Fruit fly (Drosophila melanogaster) whole organism, embryonic: ENCODE measurements around the gene APC4.

ENCODE experiments used
- ATbp ChIP-seq: fragments of 200-800 bp; sonication (Bioruptor generic); optimal IDR thresholded peaks from 2 replicates; lab custom pipeline; 2017; ENCODE audit warnings: missing biosample characterization, mild to moderate bottlenecking, missing genetic modification characterization, missing genetic modification reagents
- CG10654 ChIP-seq: fragments of 200-800 bp; sonication (Bioruptor generic); optimal IDR thresholded peaks from 2 replicates; lab custom pipeline; 2016; ENCODE audit warnings: missing biosample characterization, missing genetic modification characterization
- CG11723 ChIP-seq: fragments of 200-800 bp; sonication (Bioruptor generic); optimal IDR thresholded peaks from 2 replicates; lab custom pipeline; 2017; ENCODE audit warnings: missing biosample characterization, mild to moderate bottlenecking, missing genetic modification characterization
- CG13296 ChIP-seq: fragments of 200-800 bp; sonication (Bioruptor generic); optimal IDR thresholded peaks from 3 replicates; lab custom pipeline; 2018; ENCODE audit warnings: missing biosample characterization, mild to moderate bottlenecking, missing genetic modification characterization
- CG13624 ChIP-seq: fragments of 200-800 bp; sonication (Bioruptor generic); optimal IDR thresholded peaks from 2 replicates; lab custom pipeline; 2016; ENCODE audit warnings: missing biosample characterization, missing genetic modification characterization
- CG14667 ChIP-seq: fragments of 200-800 bp; sonication (Bioruptor generic); IDR thresholded peaks from 2 replicates; pipeline ENCODE4 v1.3.6; 2022; ENCODE audit warnings: missing biosample characterization, missing genetic modification characterization
- CG15601 ChIP-seq: fragments of 200-800 bp; sonication (Bioruptor generic); optimal IDR thresholded peaks from 3 replicates; lab custom pipeline; 2019; ENCODE audit warnings: missing biosample characterization, mild to moderate bottlenecking, missing genetic modification characterization, moderate library complexity
- CG16779 ChIP-seq: fragments of 200-800 bp; sonication (Bioruptor generic); IDR thresholded peaks from 2 replicates; pipeline ENCODE4 v1.3.6; 2022; ENCODE audit warnings: missing biosample characterization, missing genetic modification characterization
- CG16813 ChIP-seq: fragments of 200-800 bp; sonication (Bioruptor generic); IDR thresholded peaks from 3 replicates; pipeline ENCODE4 v1.3.6; 2022; ENCODE audit warnings: missing biosample characterization, missing genetic modification characterization; ENCODE audit not compliant: partially characterized antibody
- CG16815 ChIP-seq: fragments of 200-800 bp; sonication (Bioruptor generic); optimal IDR thresholded peaks from 3 replicates; lab custom pipeline; 2017; ENCODE audit warnings: missing biosample characterization, mild to moderate bottlenecking, missing genetic modification characterization
- CG16863 ChIP-seq: fragments of 200-800 bp; sonication (Bioruptor generic); optimal IDR thresholded peaks from 3 replicates; lab custom pipeline; 2016; ENCODE audit warnings: missing biosample characterization, missing genetic modification characterization
- CG18764 ChIP-seq: fragments of 200-800 bp; sonication (Bioruptor generic); optimal IDR thresholded peaks from 3 replicates; lab custom pipeline; 2016; ENCODE audit warnings: missing biosample characterization, missing genetic modification characterization
- CG2116 ChIP-seq: fragments of 200-800 bp; sonication (Bioruptor generic); optimal IDR thresholded peaks from 3 replicates; lab custom pipeline; 2018; ENCODE audit warnings: missing biosample characterization, mild to moderate bottlenecking, missing genetic modification characterization
- CG2199 ChIP-seq: fragments of 200-800 bp; sonication (Bioruptor generic); IDR thresholded peaks from 3 replicates; pipeline ENCODE4 v1.3.6; 2022; ENCODE audit warnings: missing biosample characterization, missing genetic modification characterization
- CG2875 ChIP-seq: fragments of 200-800 bp; sonication (Bioruptor generic); optimal IDR thresholded peaks from 2 replicates; lab custom pipeline; 2017; ENCODE audit warnings: missing biosample characterization, mild to moderate bottlenecking, missing genetic modification characterization, missing genetic modification reagents
- CG3163 ChIP-seq: fragments of 200-800 bp; sonication (Bioruptor generic); optimal IDR thresholded peaks from 3 replicates; lab custom pipeline; 2016; ENCODE audit warnings: missing biosample characterization, missing genetic modification characterization
- CG3407 ChIP-seq: fragments of 200-800 bp; sonication (Bioruptor generic); optimal IDR thresholded peaks from 2 replicates; lab custom pipeline; 2018; ENCODE audit warnings: missing biosample characterization, mild to moderate bottlenecking, missing genetic modification characterization
- CG4360 ChIP-seq: fragments of 200-800 bp; sonication (Bioruptor generic); IDR thresholded peaks from 2 replicates; pipeline ENCODE4 v1.3.6; 2022; ENCODE audit warnings: missing biosample characterization, missing genetic modification characterization
- CG4730 ChIP-seq: fragments of 200-800 bp; sonication (Bioruptor generic); IDR thresholded peaks from 2 replicates; pipeline ENCODE4 v1.3.6; 2022; ENCODE audit warnings: missing biosample characterization, missing genetic modification characterization
- CG7928 ChIP-seq: fragments of 200-800 bp; sonication (Bioruptor generic); optimal IDR thresholded peaks from 2 replicates; lab custom pipeline; 2017; ENCODE audit warnings: missing biosample characterization, mild to moderate bottlenecking, missing genetic modification characterization
- CG8089 ChIP-seq: fragments of 200-800 bp; sonication (Bioruptor generic); optimal IDR thresholded peaks from 3 replicates; lab custom pipeline; 2016; ENCODE audit warnings: missing biosample characterization, missing genetic modification characterization
- CG8388 ChIP-seq: fragments of 200-800 bp; sonication (Bioruptor generic); optimal IDR thresholded peaks from 2 replicates; lab custom pipeline; 2019; ENCODE audit warnings: missing biosample characterization, mild to moderate bottlenecking, missing genetic modification characterization, moderate library complexity
- CG9437 ChIP-seq: fragments of 200-800 bp; sonication (Bioruptor generic); optimal IDR thresholded peaks from 2 replicates; lab custom pipeline; 2018; ENCODE audit warnings: missing biosample characterization, mild to moderate bottlenecking, missing genetic modification characterization
- Camta ChIP-seq: fragments of 200-800 bp; sonication (Bioruptor generic); optimal IDR thresholded peaks from 2 replicates; lab custom pipeline; 2016; ENCODE audit warnings: missing biosample characterization, missing genetic modification characterization
- D19A ChIP-seq: fragments of 200-800 bp; optimal IDR thresholded peaks from 3 replicates; lab custom pipeline; 2019; ENCODE audit warnings: missing biosample characterization, mild to moderate bottlenecking, missing genetic modification characterization, moderate library complexity
- D19B ChIP-seq: fragments of 200-800 bp; sonication (Bioruptor generic); optimal IDR thresholded peaks from 2 replicates; lab custom pipeline; 2017; ENCODE audit warnings: missing biosample characterization, mild to moderate bottlenecking, missing genetic modification characterization
- Dad ChIP-seq: fragments of 200-800 bp; sonication (Bioruptor generic); optimal IDR thresholded peaks from 3 replicates; lab custom pipeline; 2016; ENCODE audit warnings: missing biosample characterization, missing genetic modification characterization
- Doc3 ChIP-seq: fragments of 200-800 bp; sonication (Bioruptor generic); IDR thresholded peaks from 3 replicates; pipeline ENCODE4 v1.3.6; 2022; ENCODE audit warnings: missing biosample characterization, missing genetic modification characterization; ENCODE audit not compliant: partially characterized antibody
- Elba2 ChIP-seq: fragments of 200-800 bp; sonication (Bioruptor generic); optimal IDR thresholded peaks from 3 replicates; lab custom pipeline; 2016; ENCODE audit warnings: missing biosample characterization, missing genetic modification characterization
- Hand ChIP-seq: fragments of 200-800 bp; sonication (Bioruptor generic); optimal IDR thresholded peaks from 2 replicates; lab custom pipeline; 2017; ENCODE audit warnings: mild to moderate bottlenecking, missing biosample characterization, missing genetic modification reagents, missing genetic modification characterization
- HmgD ChIP-seq: fragments of 200-800 bp; sonication (Bioruptor generic); optimal IDR thresholded peaks from 3 replicates; lab custom pipeline; 2016; ENCODE audit warnings: missing biosample characterization, missing genetic modification characterization
- Hr39 ChIP-seq: fragments of >200 bp; optimal IDR thresholded peaks from 2 replicates; lab custom pipeline; 2017
- Sin3A ChIP-seq: fragments of >200 bp; optimal IDR thresholded peaks from 2 replicates; lab custom pipeline; 2018
- YL-1 ChIP-seq: fragments of 200-800 bp; sonication (Bioruptor generic); optimal IDR thresholded peaks from 3 replicates; lab custom pipeline; 2017; ENCODE audit warnings: missing biosample characterization, mild to moderate bottlenecking, missing genetic modification characterization
- aop ChIP-seq: fragments of 200-800 bp; sonication (Bioruptor generic); IDR thresholded peaks from 2 replicates; pipeline ENCODE4 v1.3.6; 2022; ENCODE audit warnings: missing biosample characterization, missing genetic modification characterization
- ara ChIP-seq: fragments of 200-800 bp; sonication (Bioruptor generic); IDR thresholded peaks from 2 replicates; pipeline ENCODE4 v1.3.6; 2022; ENCODE audit warnings: missing biosample characterization, missing genetic modification characterization
- cad ChIP-seq: fragments of >200 bp; optimal IDR thresholded peaks from 2 replicates; lab custom pipeline; 2017; ENCODE audit warnings: missing biosample characterization, missing genetic modification characterization
- exex ChIP-seq: fragments of 200-800 bp; sonication (Bioruptor generic); optimal IDR thresholded peaks from 4 replicates; lab custom pipeline; 2018; ENCODE audit warnings: missing biosample characterization, mild to moderate bottlenecking, missing genetic modification characterization, moderate library complexity
- hth ChIP-seq: fragments of >200 bp; optimal IDR thresholded peaks from 2 replicates; lab custom pipeline; 2017; ENCODE audit warnings: inconsistent platforms
- jing ChIP-seq: fragments of 200-800 bp; sonication (Bioruptor generic); optimal IDR thresholded peaks from 2 replicates; lab custom pipeline; 2018; ENCODE audit warnings: missing biosample characterization, mild to moderate bottlenecking, missing genetic modification characterization
- ken ChIP-seq: fragments of 200-800 bp; sonication (Bioruptor generic); IDR thresholded peaks from 3 replicates; pipeline ENCODE4 v1.3.6; 2022; ENCODE audit warnings: missing biosample characterization, missing genetic modification characterization
- knrl ChIP-seq: fragments of 200-800 bp; sonication (Bioruptor generic); IDR thresholded peaks from 3 replicates; pipeline ENCODE4 v1.3.6; 2022; ENCODE audit warnings: missing biosample characterization, missing genetic modification characterization; ENCODE audit not compliant: partially characterized antibody
- lmd ChIP-seq: fragments of 200-800 bp; sonication (Bioruptor generic); IDR thresholded peaks from 2 replicates; pipeline ENCODE4 v1.3.6; 2022; ENCODE audit warnings: missing biosample characterization, missing genetic modification characterization
- lov ChIP-seq, 2 experiments: fragments of 200-800 bp in 1 of 2; fragments of >200 bp in 1 of 2; sonication (Bioruptor generic) in 1 of 2; IDR thresholded peaks in 1 of 2; optimal IDR thresholded peaks in 1 of 2; 2 replicates in 1 of 2; 3 replicates in 1 of 2; pipeline versions ENCODE4 v1.3.6 to Lab custom; 2017 to 2022; ENCODE audit warnings: missing biosample characterization in 1 of 2, missing genetic modification characterization in 1 of 2
- mam ChIP-seq: fragments of 200-800 bp; sonication (Bioruptor generic); optimal IDR thresholded peaks from 3 replicates; lab custom pipeline; 2016; ENCODE audit warnings: missing biosample characterization, missing genetic modification characterization
- nau ChIP-seq: fragments of 200-800 bp; sonication (Bioruptor generic); optimal IDR thresholded peaks from 3 replicates; lab custom pipeline; 2017; ENCODE audit warnings: missing biosample characterization, mild to moderate bottlenecking, missing genetic modification characterization, missing genetic modification reagents
- sqz ChIP-seq: fragments of 200-800 bp; sonication (Bioruptor generic); optimal IDR thresholded peaks from 3 replicates; lab custom pipeline; 2018; ENCODE audit warnings: missing biosample characterization, mild to moderate bottlenecking, missing genetic modification characterization
- ssp ChIP-seq: fragments of 200-800 bp; sonication (Bioruptor generic); IDR thresholded peaks from 2 replicates; pipeline ENCODE4 v1.3.6; 2022; ENCODE audit warnings: missing biosample characterization, missing genetic modification characterization
- tx ChIP-seq: fragments of 200-800 bp; sonication (Bioruptor generic); optimal IDR thresholded peaks from 2 replicates; lab custom pipeline; 2016; ENCODE audit warnings: missing biosample characterization, missing genetic modification characterization
- unc-4 ChIP-seq: fragments of 200-800 bp; sonication (Bioruptor generic); IDR thresholded peaks from 2 replicates; pipeline ENCODE4 v1.3.6; 2022; ENCODE audit warnings: missing biosample characterization, missing genetic modification characterization; ENCODE audit not compliant: partially characterized antibody
- yki ChIP-seq: fragments of >200 bp; optimal IDR thresholded peaks from 3 replicates; lab custom pipeline; 2018

Gene APC4

DNA sequence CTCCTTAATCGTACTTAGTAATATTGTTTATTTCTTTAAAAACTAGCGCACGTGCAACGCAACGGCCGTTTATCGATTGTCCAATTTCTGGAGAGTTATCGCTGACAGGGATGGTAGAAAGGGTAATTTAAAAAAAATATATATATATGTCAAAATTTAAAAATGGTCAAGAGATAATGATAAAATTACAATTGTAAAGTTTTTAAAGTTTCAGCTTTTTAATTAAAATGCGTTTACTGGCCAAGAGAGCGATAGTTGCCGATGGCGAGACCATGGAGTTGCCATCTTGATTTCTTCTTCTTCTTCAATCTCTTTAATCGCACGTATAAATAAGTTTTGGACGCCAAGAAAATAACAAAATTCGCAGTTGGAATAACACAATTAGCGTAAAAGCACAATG lies 1.8 kb upstream of the APC4 start, which contains the start of the genes CG7246 and HP1b (continued):
- TF ChIP-seq ara (GFP tag; lab: Robert Waterston, UW) = peak; percentile 54; the same call in 1 of the 2 replicates
- TF ChIP-seq Camta (GFP tag; lab: Kevin White, UChicago) = peak; percentile 21
- 0 out of 3 replicates have a peak, but pooled peaks have one; percentile 10 for TF ChIP-seq CG2199 (GFP tag; lab: Robert Waterston, UW)
- TF ChIP-seq aop = no peak
- peak; percentile 41 for TF ChIP-seq CG3407 (GFP tag; lab: Kevin White, UChicago)
- TF ChIP-seq lmd (GFP tag; lab: Robert Waterston, UW) = peak; percentile 71
- TF ChIP-seq Doc3 = peak; percentile 75; the same call in 2 of the 3 replicates
- no peak for TF ChIP-seq CG8089 (GFP tag; lab: Kevin White, UChicago)
- TF ChIP-seq CG16779 = no peak
- TF ChIP-seq CG3163 (GFP tag; lab: Kevin White, UChicago) = no peak
- TF ChIP-seq jing = no peak
- TF ChIP-seq Dad (GFP tag; lab: Kevin White, UChicago) = peak; percentile 10
- peak; percentile 50 for TF ChIP-seq CG8388 (GFP tag; lab: Kevin White, UChicago)
- peak; percentile 64 for TF ChIP-seq ssp (GFP tag; lab: Robert Waterston, UW)
- TF ChIP-seq unc-4 (GFP tag; lab: Robert Waterston, UW) = peak; percentile 75
- peak; percentile 84 for TF ChIP-seq knrl
- peak; percentile 24 for TF ChIP-seq nau (GFP tag; lab: Kevin White, UChicago)
- no peak for TF ChIP-seq Sin3A (lab: Kevin White, UChicago)
- no peak for TF ChIP-seq lov (optimal IDR thresholded peaks at IDR 0.05; lab: Kevin White, UChicago)
- no peak for TF ChIP-seq lov (GFP tag; IDR thresholded peaks at IDR 0.05; lab: Robert Waterston, UW)
- peak; percentile 13 for TF ChIP-seq CG11723
- no peak for TF ChIP-seq CG16863 (GFP tag; lab: Kevin White, UChicago)
- peak; percentile 75 for TF ChIP-seq ken (GFP tag; lab: Robert Waterston, UW)
- TF ChIP-seq CG4360 = peak; percentile 38; the same call in 1 of the 2 replicates
- TF ChIP-seq CG18764 = peak; percentile 32
- peak; percentile 33 for TF ChIP-seq CG13624 (GFP tag; lab: Kevin White, UChicago)
- TF ChIP-seq CG2875 (GFP tag; lab: Kevin White, UChicago) = no peak
- no peak for TF ChIP-seq hth (lab: Kevin White, UChicago)
- peak; percentile 0 for TF ChIP-seq CG16815
- TF ChIP-seq sqz (GFP tag; lab: Kevin White, UChicago) = peak; percentile 26
- peak; percentile 26 for TF ChIP-seq D19B (GFP tag; lab: Kevin White, UChicago)
- TF ChIP-seq tx (GFP tag; lab: Kevin White, UChicago) = no peak
- TF ChIP-seq exex (tag; lab: Kevin White, UChicago) = peak; percentile 49
- TF ChIP-seq yki (lab: Kevin White, UChicago) = no peak
- no peak for TF ChIP-seq cad (GFP tag; lab: Kevin White, UChicago)
- TF ChIP-seq Hr39 (lab: Kevin White, UChicago) = no peak
- no peak for TF ChIP-seq Elba2 (GFP tag; lab: Kevin White, UChicago)
- TF ChIP-seq CG2116 (GFP tag; lab: Kevin White, UChicago) = peak; percentile 84
- no peak for TF ChIP-seq CG9437
- TF ChIP-seq CG14667 (GFP tag; lab: Robert Waterston, UW) = peak; percentile 47; the same call in 1 of the 2 replicates
- peak; percentile 71 for TF ChIP-seq CG16813 (GFP tag; lab: Robert Waterston, UW)
- TF ChIP-seq CG13296 (GFP tag; lab: Kevin White, UChicago) = peak; percentile 63
- TF ChIP-seq HmgD (GFP tag; lab: Kevin White, UChicago) = no peak
- TF ChIP-seq CG7928 (GFP tag; lab: Kevin White, UChicago) = peak; percentile 33
- peak; percentile 59 for TF ChIP-seq D19A (tag; lab: Kevin White, UChicago)
- peak; percentile 54 for TF ChIP-seq YL-1 (GFP tag; lab: Kevin White, UChicago)
- TF ChIP-seq CG15601 (tag; lab: Kevin White, UChicago) = peak; percentile 40
- TF ChIP-seq CG10654 = peak; percentile 42
- peak; percentile 59 for TF ChIP-seq mam (GFP tag; lab: Kevin White, UChicago)
- TF ChIP-seq CG4730 (GFP tag; lab: Robert Waterston, UW) = peak; percentile 71
- no peak for TF ChIP-seq Hand (GFP tag; lab: Kevin White, UChicago)
- TF ChIP-seq ATbp (GFP tag; lab: Kevin White, UChicago) = peak; percentile 15
